Worm (Caenorhabditis elegans) whole organism, L4/young adult: ENCODE measurements around the gene ZK721.3.

Experiments
- W03F9.2 ChIP-seq: fragments of 150-350 bp; optimal IDR thresholded peaks from 2 replicates; lab custom pipeline; 2014; ENCODE audit warnings: missing biosample characterization, missing genetic modification characterization
- dao-5 ChIP-seq: sonication (generic microtip); optimal IDR thresholded peaks from 2 replicates; lab custom pipeline; 2016; ENCODE audit warnings: missing genotype, missing genetic modification characterization, moderate library complexity, missing compliant biosample characterization
- him-1 ChIP-seq: sonication (generic microtip); optimal IDR thresholded peaks from 2 replicates; lab custom pipeline; 2016; ENCODE audit warnings: missing genotype, missing genetic modification reagents, missing genetic modification characterization, missing compliant biosample characterization

ce11 chrX:8752546-8752945, 31.8 kb upstream of the ZK721.3 start:
- TF ChIP-seq him-1 (tag; lab: Kevin White, UChicago) (no peak), dao-5 (tag; lab: Kevin White, UChicago) (no peak), W03F9.2 (no peak)
